Worm (Caenorhabditis elegans): Measurements from ENCODE around the gene clec-189.

- TF ChIP-seq ama-1 (optimal IDR thresholded peaks at IDR 0.05) (no peak), hmg-4 (GFP tag; optimal IDR thresholded peaks at IDR 0.05) (no peak), pes-1 (GFP tag; IDR thresholded peaks at IDR 0.05) (no peak), F13C5.2 (tag; optimal IDR thresholded peaks at IDR 0.05) (no peak), ceh-36 (tag; optimal IDR thresholded peaks at IDR 0.05) (no peak), tbx-37 (GFP tag; conservative IDR thresholded peaks at IDR 0.05) (no peak), tbx-11 (GFP tag; IDR thresholded peaks at IDR 0.05) (no peak), tra-4 (tag; optimal IDR thresholded peaks at IDR 0.05) (no peak), ets-7 (tag; optimal IDR thresholded peaks at IDR 0.05) (no peak), flt-1 (GFP tag; IDR thresholded peaks at IDR 0.05) (no peak)
Measured at ce11 chrIV:15119268-15119667, 1.4 kb upstream of the clec-189 start.
